Worm (Caenorhabditis elegans) whole organism, L1 larva: Measurements from ENCODE around the gene oac-5.

ENCODE experiments used
- C04F5.9 ChIP-seq: sonication (generic microtip); optimal IDR thresholded peaks from 2 replicates; lab custom pipeline; 2016; ENCODE audit warnings: missing genetic modification characterization, missing compliant biosample characterization
- C34B4.2 ChIP-seq: sonication (generic microtip); optimal IDR thresholded peaks from 2 replicates; lab custom pipeline; 2017; ENCODE audit warnings: mild to moderate bottlenecking, missing genetic modification characterization, missing compliant biosample characterization
- aha-1 ChIP-seq: fragments of 150-350 bp; optimal IDR thresholded peaks from 2 replicates; lab custom pipeline; 2014; ENCODE audit warnings: missing biosample characterization, missing genetic modification characterization
- aly-2 ChIP-seq: fragments of 150-350 bp; optimal IDR thresholded peaks from 2 replicates; lab custom pipeline; 2014; ENCODE audit warnings: missing biosample characterization, missing genetic modification characterization
- ama-1 ChIP-seq: fragments of 150-350 bp; optimal IDR thresholded peaks from 2 replicates; lab custom pipeline; 2014
- blmp-1 ChIP-seq: fragments of 150-350 bp; optimal IDR thresholded peaks from 2 replicates; lab custom pipeline; 2014; ENCODE audit warnings: missing biosample characterization, missing genetic modification characterization
- ceh-63 ChIP-seq: fragments of 200-800 bp; sonication (Bioruptor generic); optimal IDR thresholded peaks from 2 replicates; lab custom pipeline; 2018; ENCODE audit warnings: mild to moderate bottlenecking, missing genetic modification characterization, missing compliant biosample characterization
- ceh-82 ChIP-seq, 3 experiments: fragments of 150-350 bp in 1 of 3; sonication (generic microtip) in 2 of 3; optimal IDR thresholded peaks; 2 replicates each; lab custom pipeline; 2014 to 2017; ENCODE audit warnings: missing biosample characterization in 3 of 3, missing genetic modification characterization in 3 of 3
- ceh-88 ChIP-seq: fragments of 200-800 bp; sonication (Bioruptor generic); IDR thresholded peaks from 2 replicates; pipeline ENCODE4 v1.3.6; 2022; ENCODE audit warnings: missing genetic modification characterization, missing compliant biosample characterization
- ceh-90 ChIP-seq: sonication (generic microtip); optimal IDR thresholded peaks from 2 replicates; lab custom pipeline; 2016; ENCODE audit warnings: missing genetic modification characterization, missing compliant biosample characterization
- ces-1 ChIP-seq: fragments of 150-350 bp; optimal IDR thresholded peaks from 2 replicates; lab custom pipeline; 2014; ENCODE audit warnings: missing biosample characterization, missing genetic modification reagents, missing genetic modification characterization
- dsc-1 ChIP-seq: sonication (generic microtip); optimal IDR thresholded peaks from 2 replicates; lab custom pipeline; 2016; ENCODE audit warnings: mild to moderate bottlenecking, missing genetic modification characterization, missing compliant biosample characterization
- efl-3 ChIP-seq: fragments of 200-800 bp; sonication (Bioruptor generic); optimal IDR thresholded peaks from 2 replicates; lab custom pipeline; 2018; ENCODE audit warnings: mild to moderate bottlenecking, missing genetic modification characterization, missing compliant biosample characterization
- elt-2 ChIP-seq: sonication (generic microtip); optimal IDR thresholded peaks from 2 replicates; lab custom pipeline; 2016; ENCODE audit warnings: missing genetic modification characterization, mild to moderate bottlenecking, inconsistent platforms, missing compliant biosample characterization, missing genetic modification reagents
- elt-3 ChIP-seq, 6 experiments: fragments of 150-350 bp in 1 of 6; sonication (generic microtip); optimal IDR thresholded peaks; 2 replicates each; lab custom pipeline; 2017 to 2018; ENCODE audit warnings: missing biosample characterization in 6 of 6, missing genetic modification characterization in 6 of 6, inconsistent platforms in 1 of 6
- ets-5 ChIP-seq: fragments of 200-800 bp; sonication (Bioruptor generic); IDR thresholded peaks from 2 replicates; pipeline ENCODE4 v1.3.6; 2022; ENCODE audit warnings: missing genetic modification characterization, missing compliant biosample characterization
- fkh-10 ChIP-seq: sonication (generic microtip); optimal IDR thresholded peaks from 2 replicates; lab custom pipeline; 2017; ENCODE audit warnings: missing biosample characterization, missing genetic modification reagents, missing genetic modification characterization
- fkh-8 ChIP-seq: sonication (generic microtip); optimal IDR thresholded peaks from 2 replicates; lab custom pipeline; 2016; ENCODE audit warnings: mild to moderate bottlenecking, missing genetic modification characterization, missing compliant biosample characterization
- hpl-2 ChIP-seq: fragments of 150-350 bp; optimal IDR thresholded peaks from 2 replicates; lab custom pipeline; 2014; ENCODE audit warnings: missing biosample characterization, missing genetic modification reagents, missing genetic modification characterization
- irx-1 ChIP-seq: sonication (generic microtip); optimal IDR thresholded peaks from 2 replicates; lab custom pipeline; 2016; ENCODE audit warnings: missing genetic modification characterization, missing compliant biosample characterization
- lin-14 ChIP-seq: fragments of 200-800 bp; sonication (Bioruptor generic); optimal IDR thresholded peaks from 2 replicates; lab custom pipeline; 2018; ENCODE audit warnings: mild to moderate bottlenecking, missing genetic modification characterization, moderate library complexity, missing compliant biosample characterization
- lin-35 ChIP-seq, 2 experiments: fragments of 150-350 bp; optimal IDR thresholded peaks; 2 replicates each; lab custom pipeline; 2014; ENCODE audit warnings: missing biosample characterization in 2 of 2, missing genetic modification characterization in 2 of 2, missing genetic modification reagents in 2 of 2
- lin-39 ChIP-seq: fragments of 150-350 bp; optimal IDR thresholded peaks from 2 replicates; lab custom pipeline; 2014; ENCODE audit warnings: missing biosample characterization, missing genetic modification reagents, missing genetic modification characterization
- lir-3 ChIP-seq: sonication (generic microtip); optimal IDR thresholded peaks from 2 replicates; lab custom pipeline; 2016; ENCODE audit warnings: mild to moderate bottlenecking, missing genetic modification characterization, moderate library complexity, missing compliant biosample characterization; ENCODE audit not compliant: poor library complexity
- lsy-2 ChIP-seq, 2 experiments: fragments of 150-350 bp; optimal IDR thresholded peaks; 2 replicates each; lab custom pipeline; 2014; ENCODE audit warnings: missing biosample characterization in 2 of 2, missing genetic modification characterization in 2 of 2
- mdl-1 ChIP-seq, 2 experiments: fragments of 150-350 bp; optimal IDR thresholded peaks; 2 replicates each; lab custom pipeline; 2014 to 2017; ENCODE audit warnings: missing biosample characterization in 2 of 2, missing genetic modification characterization in 2 of 2, inconsistent platforms in 1 of 2
- mep-1 ChIP-seq: fragments of 150-350 bp; optimal IDR thresholded peaks from 2 replicates; lab custom pipeline; 2014; ENCODE audit warnings: missing biosample characterization, missing genetic modification characterization
- nhr-11 ChIP-seq: fragments of 150-350 bp; optimal IDR thresholded peaks from 2 replicates; lab custom pipeline; 2014; ENCODE audit warnings: missing biosample characterization, missing genetic modification characterization
- nhr-20 ChIP-seq: sonication (generic microtip); optimal IDR thresholded peaks from 2 replicates; lab custom pipeline; 2016; ENCODE audit warnings: mild to moderate bottlenecking, missing genetic modification characterization, missing compliant biosample characterization
- nhr-28 ChIP-seq: fragments of 150-350 bp; optimal IDR thresholded peaks from 2 replicates; lab custom pipeline; 2014; ENCODE audit warnings: missing biosample characterization, missing genetic modification characterization
- nhr-84 ChIP-seq: sonication (generic microtip); optimal IDR thresholded peaks from 2 replicates; lab custom pipeline; 2017; ENCODE audit warnings: missing biosample characterization, missing genetic modification characterization
- nhr-90 ChIP-seq: sonication (generic microtip); optimal IDR thresholded peaks from 2 replicates; lab custom pipeline; 2016; ENCODE audit warnings: mild to moderate bottlenecking, missing genetic modification characterization, missing compliant biosample characterization; ENCODE audit not compliant: poor library complexity
- rnt-1 ChIP-seq: sonication (generic microtip); optimal IDR thresholded peaks from 2 replicates; lab custom pipeline; 2016; ENCODE audit warnings: mild to moderate bottlenecking, missing genetic modification characterization, moderate library complexity, missing compliant biosample characterization
- snu-23 ChIP-seq: sonication (generic microtip); optimal IDR thresholded peaks from 2 replicates; lab custom pipeline; 2016; ENCODE audit warnings: missing genetic modification characterization, missing compliant biosample characterization
- sox-4 ChIP-seq: sonication (generic microtip); optimal IDR thresholded peaks from 2 replicates; lab custom pipeline; 2016; ENCODE audit warnings: missing genetic modification characterization, missing compliant biosample characterization
- tbx-2 ChIP-seq: sonication (generic microtip); optimal IDR thresholded peaks from 2 replicates; lab custom pipeline; 2016; ENCODE audit warnings: missing genetic modification characterization, missing compliant biosample characterization
- tlp-1 ChIP-seq: fragments of 150-350 bp; optimal IDR thresholded peaks from 2 replicates; lab custom pipeline; 2014; ENCODE audit warnings: missing biosample characterization, missing genetic modification characterization
- unc-62 ChIP-seq: fragments of 150-350 bp; optimal IDR thresholded peaks from 2 replicates; lab custom pipeline; 2014; ENCODE audit warnings: missing biosample characterization, missing genetic modification reagents, missing genetic modification characterization
- unc-86 ChIP-seq: sonication (generic microtip); optimal IDR thresholded peaks from 2 replicates; lab custom pipeline; 2016; ENCODE audit warnings: missing genetic modification characterization, missing compliant biosample characterization
- unc-98 ChIP-seq: fragments of 200-800 bp; sonication (Bioruptor generic); IDR thresholded peaks from 2 replicates; pipeline ENCODE4 v1.3.6; 2022; ENCODE audit warnings: missing genetic modification characterization, missing compliant biosample characterization
- vab-15 ChIP-seq: sonication (generic microtip); optimal IDR thresholded peaks from 2 replicates; lab custom pipeline; 2017; ENCODE audit warnings: missing genotype, mild to moderate bottlenecking, missing genetic modification characterization, missing compliant biosample characterization
- xbp-1 ChIP-seq: sonication (generic microtip); optimal IDR thresholded peaks from 2 replicates; lab custom pipeline; 2016; ENCODE audit warnings: missing genetic modification characterization, missing compliant biosample characterization
- zip-4 ChIP-seq: fragments of 200-800 bp; sonication (Bioruptor generic); optimal IDR thresholded peaks from 2 replicates; lab custom pipeline; 2018; ENCODE audit warnings: mild to moderate bottlenecking, missing genetic modification characterization, moderate library complexity, missing compliant biosample characterization
- ztf-4 ChIP-seq: fragments of 150-350 bp; optimal IDR thresholded peaks from 2 replicates; lab custom pipeline; 2014; ENCODE audit warnings: missing biosample characterization, missing genetic modification characterization

The oac-5 gene

ce11 chrV:16277918-16278317 is 14.6 kb upstream of the oac-5 start, which contains the start of gene cyp-37B1:
Gene cyp-37B1 (plus strand): TSS chrV:16278116.
- no peak for TF ChIP-seq C34B4.2 (tag; lab: Kevin White, UChicago)
- no peak for TF ChIP-seq aha-1 (tag; lab: Kevin White, UChicago)
- TF ChIP-seq nhr-20 (tag; lab: Kevin White, UChicago) = peak; percentile 59
- TF ChIP-seq snu-23 = no peak
- TF ChIP-seq hpl-2 (GFP tag; lab: Kevin White, UChicago) = no peak
- no peak for TF ChIP-seq aly-2
- no peak for TF ChIP-seq ces-1
- TF ChIP-seq lin-35 (GFP tag; optimal IDR thresholded peaks at IDR 0.05; lab: Kevin White, UChicago) = peak in 1 of 2 experiments; percentile 34
- TF ChIP-seq dsc-1 (tag; lab: Kevin White, UChicago) = no peak
- peak; percentile 95 for TF ChIP-seq elt-2
- TF ChIP-seq nhr-90 (tag; lab: Kevin White, UChicago) = peak; percentile 38
- TF ChIP-seq ama-1 (lab: Kevin White, UChicago) = no peak

ce11 chrV:16282147-16282546 is 10.4 kb upstream of the oac-5 start, which contains the start of gene F28G4.2:
Gene F28G4.2 (minus strand): TSS chrV:16282321.
- TF ChIP-seq blmp-1 = peak; percentile 78
- TF ChIP-seq unc-86 = no peak
- no peak for TF ChIP-seq fkh-8

- no peak for TF ChIP-seq nhr-84 (tag; lab: Kevin White, UChicago)
- no peak for TF ChIP-seq elt-2
- no peak for TF ChIP-seq irx-1 (tag; lab: Kevin White, UChicago)
- TF ChIP-seq unc-98 (GFP tag; lab: Robert Waterston, UW) = no peak
- no peak for TF ChIP-seq tlp-1 (tag; lab: Kevin White, UChicago)
- no peak for TF ChIP-seq elt-3 (tag; optimal IDR thresholded peaks at IDR 0.05; lab: Kevin White, UChicago)
- no peak for TF ChIP-seq unc-62 (GFP tag; lab: Kevin White, UChicago)
- TF ChIP-seq ceh-88 (GFP tag; lab: Robert Waterston, UW) = no peak
- TF ChIP-seq lir-3 (tag; lab: Kevin White, UChicago) = no peak
- no peak for TF ChIP-seq mep-1
- no peak for TF ChIP-seq C04F5.9 (tag; lab: Kevin White, UChicago)
- no peak for TF ChIP-seq nhr-11 (tag; lab: Kevin White, UChicago)
- TF ChIP-seq lin-14 = no peak
- no peak for TF ChIP-seq nhr-28 (tag; lab: Kevin White, UChicago)
- no peak for TF ChIP-seq efl-3 (GFP tag; lab: Kevin White, UChicago)
- no peak for TF ChIP-seq aly-2
- TF ChIP-seq nhr-90 (tag; lab: Kevin White, UChicago) = no peak
- TF ChIP-seq ceh-90 = no peak
- TF ChIP-seq ceh-63 (GFP tag; lab: Kevin White, UChicago) = no peak
- TF ChIP-seq ceh-82 (tag; optimal IDR thresholded peaks at IDR 0.05; lab: Kevin White, UChicago) = no peak
These were observed 6.7 kb upstream of the oac-5 start, which contains the start of gene F28G4.4 for ce11 chrV:16285794-16286193. Gene F28G4.4 (minus strand): TSS chrV:16285894.

- TF ChIP-seq ztf-4 = no peak
- no peak for TF ChIP-seq lin-39 (tag; lab: Kevin White, UChicago)
- no peak for TF ChIP-seq ets-5 (GFP tag; lab: Robert Waterston, UW)
- TF ChIP-seq zip-4 (GFP tag; lab: Kevin White, UChicago) = no peak
- TF ChIP-seq lsy-2 (tag; optimal IDR thresholded peaks at IDR 0.05; lab: Kevin White, UChicago) = no peak
- no peak for TF ChIP-seq efl-3 (GFP tag; lab: Kevin White, UChicago)
- TF ChIP-seq fkh-8 = no peak
- no peak for TF ChIP-seq ceh-63 (GFP tag; lab: Kevin White, UChicago)
- TF ChIP-seq fkh-10 (GFP tag; lab: Kevin White, UChicago) = no peak
- no peak for TF ChIP-seq vab-15 (tag; lab: Kevin White, UChicago)
- no peak for TF ChIP-seq C04F5.9 (tag; lab: Kevin White, UChicago)
- no peak for TF ChIP-seq rnt-1 (tag; lab: Kevin White, UChicago)
- TF ChIP-seq mdl-1 (tag; optimal IDR thresholded peaks at IDR 0.05; lab: Kevin White, UChicago) = no peak
- no peak for TF ChIP-seq sox-4 (tag; lab: Kevin White, UChicago)
- no peak for TF ChIP-seq lin-14
- no peak for TF ChIP-seq xbp-1 (tag; lab: Kevin White, UChicago)
- no peak for TF ChIP-seq tbx-2 (tag; lab: Kevin White, UChicago)
These were observed 4.9 kb upstream of the oac-5 start, which contains the start of gene F28G4.3 for ce11 chrV:16287619-16288018. Gene F28G4.3 (minus strand): TSS chrV:16287719.
